Worm (Caenorhabditis elegans): ENCODE measurements around the gene Y37H2C.4.

Y37H2C.4 gene

ce11 chrV:18241328-18241727, 29.2 kb upstream of the Y37H2C.4 start, which contains the start of gene R10E8.8:
TSS of gene R10E8.8 (minus strand) at chrV:18241670.
- TF ChIP-seq nhr-80 (tag; optimal IDR thresholded peaks at IDR 0.05) = peak; percentile 65
- TF ChIP-seq Y53F4B.3 (GFP tag; IDR thresholded peaks at IDR 0.05) = no peak
- TF ChIP-seq let-607 (tag; optimal IDR thresholded peaks at IDR 0.05) = peak in 1 of 2 experiments; percentile 5
- TF ChIP-seq hlh-12 (tag; optimal IDR thresholded peaks at IDR 0.05) = no peak
- TF ChIP-seq cebp-1 (GFP tag; IDR thresholded peaks at IDR 0.05) = no peak
- peak; percentile 14 for TF ChIP-seq cebp-1 (tag; optimal IDR thresholded peaks at IDR 0.05)
- TF ChIP-seq mcd-1 (GFP tag; IDR thresholded peaks at IDR 0.05) = peak; percentile 61; the same call in 1 of the 2 replicates
- no peak for TF ChIP-seq egl-18 (GFP tag; IDR thresholded peaks at IDR 0.05)
- TF ChIP-seq ccch-3 (GFP tag; optimal IDR thresholded peaks at IDR 0.05) = no peak
- TF ChIP-seq F49E8.2 (tag; optimal IDR thresholded peaks at IDR 0.05; ENCODE audit: insufficient read depth) = no peak
- no peak for TF ChIP-seq nfyb-1 (GFP tag; IDR thresholded peaks at IDR 0.05)
- no peak for TF ChIP-seq ztf-3 (GFP tag; optimal IDR thresholded peaks at IDR 0.05)
- peak; percentile 26 for TF ChIP-seq attf-5 (GFP tag; optimal IDR thresholded peaks at IDR 0.05)
- no peak for TF ChIP-seq efl-1 (GFP tag; optimal IDR thresholded peaks at IDR 0.05)

DNA sequence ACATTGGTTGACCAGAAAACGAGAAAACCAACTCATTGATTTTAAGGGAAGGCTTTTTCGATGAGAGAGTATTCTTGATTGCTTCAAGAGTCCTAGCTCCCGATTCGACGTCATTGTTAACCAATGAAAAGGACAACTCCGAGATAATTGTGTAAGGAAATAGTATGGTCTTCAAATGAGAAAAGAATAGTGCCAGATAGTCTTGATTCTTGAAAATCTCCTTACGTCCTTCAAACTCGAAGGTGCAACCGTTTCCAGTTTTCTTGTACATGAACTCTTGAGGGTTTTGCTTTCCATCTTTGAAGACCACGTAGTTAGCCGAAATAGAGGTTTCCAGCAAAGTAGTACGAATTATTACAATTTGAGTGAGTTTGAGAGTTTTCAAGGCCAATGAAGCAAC, 27.3 kb upstream of the Y37H2C.4 start:
- TF ChIP-seq lin-54 (GFP tag; optimal IDR thresholded peaks at IDR 0.05) (no peak), Y53F4B.3 (GFP tag; IDR thresholded peaks at IDR 0.05) (no peak), him-1 (tag; optimal IDR thresholded peaks at IDR 0.05) (no peak)

- TF ChIP-seq nhr-80 (tag; optimal IDR thresholded peaks at IDR 0.05) (peak; percentile 57), ekl-4 (GFP tag; IDR thresholded peaks at IDR 0.05) (no peak)
Measured at ce11 chrV:18244408-18244807, 26.1 kb upstream of the Y37H2C.4 start.

DNA sequence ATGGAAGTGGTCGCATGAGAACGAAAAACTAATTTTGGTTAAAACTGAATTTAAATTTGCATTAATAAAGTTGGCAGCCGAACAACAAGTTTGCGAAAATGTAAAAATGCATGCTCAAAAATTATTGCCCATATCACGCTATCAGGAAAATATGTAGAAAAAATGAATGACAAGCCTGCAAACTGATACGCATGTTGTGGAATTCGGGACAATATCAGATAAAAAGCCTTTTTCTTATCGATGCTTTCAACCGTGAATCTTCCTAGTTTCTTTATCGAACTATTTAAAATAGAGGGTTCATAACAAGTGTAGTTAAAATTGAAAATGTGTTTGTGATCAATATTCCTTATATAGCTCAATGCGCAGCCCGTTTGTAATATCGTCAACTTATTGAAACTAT, 24.4 kb upstream of the Y37H2C.4 start:
- no peak for TF ChIP-seq C17E4.6 (GFP tag; IDR thresholded peaks at IDR 0.05)
- TF ChIP-seq ceh-27 (GFP tag; optimal IDR thresholded peaks at IDR 0.05) = no peak
- TF ChIP-seq nfya-2 (GFP tag; IDR thresholded peaks at IDR 0.05) = no peak
- TF ChIP-seq ztf-25 (GFP tag; IDR thresholded peaks at IDR 0.05) = no peak
- TF ChIP-seq dpff-1 (tag; optimal IDR thresholded peaks at IDR 0.05) = no peak
- TF ChIP-seq nhr-80 (tag; optimal IDR thresholded peaks at IDR 0.05) = peak; percentile 31

ce11 chrV:18252239-18252638, 18.3 kb upstream of the Y37H2C.4 start, which contains the start of gene R10E8.1:
TSS of gene R10E8.1 (minus strand) at chrV:18252416.
- TF ChIP-seq Y79H2A.3 (GFP tag; conservative IDR thresholded peaks at IDR 0.05) (no peak), K12H6.12 (tag; optimal IDR thresholded peaks at IDR 0.05) (no peak), F10E7.11 (tag; optimal IDR thresholded peaks at IDR 0.05) (no peak), ama-1 (optimal IDR thresholded peaks at IDR 0.05) (no peak), ama-1 (GFP tag; optimal IDR thresholded peaks at IDR 0.05) (no peak), ZK185.1 (tag; optimal IDR thresholded peaks at IDR 0.05; ENCODE audit: poor library complexity, severe bottlenecking) (no peak), lin-40 (tag; optimal IDR thresholded peaks at IDR 0.05) (no peak), nfya-1 (tag; optimal IDR thresholded peaks at IDR 0.05; ENCODE audit: borderline replicate concordance, insufficient read depth) (no peak), rpc-1 (optimal IDR thresholded peaks at IDR 0.05) (no peak), rpc-1 (tag; optimal IDR thresholded peaks at IDR 0.05) (no peak), T07F8.4 (tag; optimal IDR thresholded peaks at IDR 0.05) (no peak), B0336.3 (GFP tag; IDR thresholded peaks at IDR 0.05) (no peak), dpff-1 (tag; optimal IDR thresholded peaks at IDR 0.05) (no peak), hmg-20 (GFP tag; IDR thresholded peaks at IDR 0.05) (no peak), lin-26 (GFP tag; IDR thresholded peaks at IDR 0.05) (no peak), gei-17 (GFP tag; optimal IDR thresholded peaks at IDR 0.05) (no peak), hrde-1 (tag; optimal IDR thresholded peaks at IDR 0.05; ENCODE audit: borderline replicate concordance) (no peak), C17E4.6 (GFP tag; IDR thresholded peaks at IDR 0.05) (no peak), C06A6.2 (GFP tag; conservative IDR thresholded peaks at IDR 0.05) (no peak), rec-8 (tag; optimal IDR thresholded peaks at IDR 0.05) (no peak), nfya-2 (GFP tag; IDR thresholded peaks at IDR 0.05) (no peak), F23B12.7 (tag; optimal IDR thresholded peaks at IDR 0.05; ENCODE audit: insufficient read depth) (no peak)

All from whole organism, young adult.